Worm (Caenorhabditis elegans): Measurements from ENCODE around the gene sru-39.

ce11 chrV:9816390-9816789, 13.1 kb downstream of the sru-39 start, which contains the start of gene sru-31:
- TF ChIP-seq zip-8 (tag; optimal IDR thresholded peaks at IDR 0.05) (no peak), lsy-2 (tag; optimal IDR thresholded peaks at IDR 0.05) (no peak), pha-4 (tag; optimal IDR thresholded peaks at IDR 0.05) (no peak), nhr-12 (tag; optimal IDR thresholded peaks at IDR 0.05) (no peak), snpc-4 (tag; optimal IDR thresholded peaks at IDR 0.05) (no peak), unc-39 (tag; optimal IDR thresholded peaks at IDR 0.05) (no peak), elt-1 (tag; optimal IDR thresholded peaks at IDR 0.05; ENCODE audit: borderline replicate concordance, insufficient read depth) (no peak), mep-1 (tag; optimal IDR thresholded peaks at IDR 0.05) (no peak), tbx-8 (GFP tag; optimal IDR thresholded peaks at IDR 0.05) (no peak), unc-62 (GFP tag; optimal IDR thresholded peaks at IDR 0.05) (no peak), M03D4.4 (tag; optimal IDR thresholded peaks at IDR 0.05) (no peak), nhr-76 (tag; optimal IDR thresholded peaks at IDR 0.05) (no peak), hlh-1 (tag; optimal IDR thresholded peaks at IDR 0.05) (no peak)
